Worm (Caenorhabditis elegans): ENCODE measurements around the gene vpat-1.

DNA sequence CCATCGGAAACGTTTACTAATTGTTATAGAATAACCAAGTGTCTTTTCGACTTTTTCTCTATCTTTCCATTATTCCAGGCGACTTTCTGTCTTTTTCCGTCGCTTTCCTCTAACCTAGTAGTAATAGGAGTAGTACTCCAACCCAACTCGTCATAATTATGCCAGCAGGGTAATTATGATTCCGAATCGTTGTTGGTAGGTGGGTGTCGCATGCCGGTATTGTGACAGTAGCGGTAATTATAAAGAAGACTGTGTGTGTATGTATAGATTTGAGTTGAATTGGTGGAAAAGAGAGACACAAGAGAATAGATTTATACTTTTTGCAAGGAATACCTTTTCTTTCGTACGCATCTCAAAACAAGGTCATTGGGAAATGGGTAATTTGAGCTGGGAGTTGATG, 41.0 kb downstream of the vpat-1 start:
- TF ChIP-seq dpl-1 (GFP tag; optimal IDR thresholded peaks at IDR 0.05) (no peak), pha-4 (tag; optimal IDR thresholded peaks at IDR 0.05) (no peak), F23B12.7 (tag; optimal IDR thresholded peaks at IDR 0.05; ENCODE audit: insufficient read depth) (no peak), aptf-3 (GFP tag; IDR thresholded peaks at IDR 0.05) (no peak), nfya-1 (tag; optimal IDR thresholded peaks at IDR 0.05; ENCODE audit: borderline replicate concordance, insufficient read depth) (no peak)
